Fruit fly (Drosophila melanogaster) whole organism, pupa: Measurements from ENCODE around the gene Lamtor5.

Experiments used
- CG10348 ChIP-seq: fragments of 200-800 bp; sonication (Bioruptor generic); IDR thresholded peaks from 2 replicates; pipeline ENCODE4 v1.3.6; 2022; ENCODE audit warnings: missing biosample characterization, missing genetic modification characterization
- CG12605 ChIP-seq: fragments of 200-800 bp; sonication (Bioruptor generic); IDR thresholded peaks from 2 replicates; pipeline ENCODE4 v1.3.6; 2022; ENCODE audit warnings: missing biosample characterization, missing genetic modification characterization
- CG13204 ChIP-seq: fragments of 200-800 bp; sonication (Bioruptor generic); optimal IDR thresholded peaks from 2 replicates; lab custom pipeline; 2018; ENCODE audit warnings: missing biosample characterization, mild to moderate bottlenecking, missing genetic modification characterization, moderate library complexity
- CG14655 ChIP-seq: fragments of 200-800 bp; sonication (Bioruptor generic); optimal IDR thresholded peaks from 3 replicates; lab custom pipeline; 2017; ENCODE audit warnings: mild to moderate bottlenecking, missing biosample characterization, missing genetic modification reagents, missing genetic modification characterization
- CG15710 ChIP-seq: fragments of 200-800 bp; sonication (Bioruptor generic); optimal IDR thresholded peaks from 2 replicates; lab custom pipeline; 2018; ENCODE audit warnings: missing biosample characterization, mild to moderate bottlenecking, missing genetic modification characterization, moderate library complexity
- CG17806 ChIP-seq: fragments of 200-800 bp; sonication (Bioruptor generic); optimal IDR thresholded peaks from 2 replicates; lab custom pipeline; 2018; ENCODE audit warnings: missing biosample characterization, mild to moderate bottlenecking, missing genetic modification characterization, moderate library complexity
- CG32121 ChIP-seq: fragments of 200-800 bp; sonication (Bioruptor generic); IDR thresholded peaks from 2 replicates; pipeline ENCODE4 v1.3.6; 2022; ENCODE audit warnings: missing biosample characterization, missing genetic modification characterization
- CG34367 ChIP-seq: fragments of 200-800 bp; sonication (Bioruptor generic); optimal IDR thresholded peaks from 2 replicates; lab custom pipeline; 2018; ENCODE audit warnings: missing biosample characterization, mild to moderate bottlenecking, missing genetic modification characterization
- CG4496 ChIP-seq: fragments of 200-800 bp; sonication (Bioruptor generic); IDR thresholded peaks from 3 replicates; pipeline ENCODE4 v1.3.6; 2022; ENCODE audit warnings: missing biosample characterization, missing genetic modification characterization
- CG8159 ChIP-seq: fragments of 200-800 bp; sonication (Bioruptor generic); optimal IDR thresholded peaks from 3 replicates; lab custom pipeline; 2018; ENCODE audit warnings: missing biosample characterization, mild to moderate bottlenecking, missing genetic modification characterization, moderate library complexity
- CG8301 ChIP-seq: fragments of 200-800 bp; sonication (Bioruptor generic); optimal IDR thresholded peaks from 2 replicates; lab custom pipeline; 2018; ENCODE audit warnings: missing biosample characterization, mild to moderate bottlenecking, missing genetic modification characterization
- CG9948 ChIP-seq: fragments of 200-800 bp; sonication (Bioruptor generic); optimal IDR thresholded peaks from 2 replicates; lab custom pipeline; 2018; ENCODE audit warnings: missing biosample characterization, mild to moderate bottlenecking, missing genetic modification characterization, moderate library complexity
- D1 ChIP-seq: fragments of 200-800 bp; sonication (Bioruptor generic); optimal IDR thresholded peaks from 2 replicates; lab custom pipeline; 2018; ENCODE audit warnings: missing biosample characterization, mild to moderate bottlenecking, missing genetic modification characterization, moderate library complexity
- EcR ChIP-seq: fragments of 200-800 bp; sonication (Bioruptor generic); optimal IDR thresholded peaks from 3 replicates; lab custom pipeline; 2019; ENCODE audit warnings: missing biosample characterization, missing genetic modification characterization, mild to moderate bottlenecking, moderate library complexity, missing genetic modification reagents
- Ets98B ChIP-seq: fragments of 200-800 bp; sonication (Bioruptor generic); IDR thresholded peaks from 2 replicates; pipeline ENCODE4 v1.3.6; 2022; ENCODE audit warnings: missing biosample characterization, missing genetic modification characterization
- Pif1A ChIP-seq: fragments of 200-800 bp; sonication (Bioruptor generic); optimal IDR thresholded peaks from 3 replicates; lab custom pipeline; 2016; ENCODE audit warnings: missing biosample characterization, missing genetic modification characterization
- Pif1B ChIP-seq: fragments of 200-800 bp; sonication (Bioruptor generic); optimal IDR thresholded peaks from 3 replicates; lab custom pipeline; 2016; ENCODE audit warnings: missing biosample characterization, missing genetic modification characterization
- Snoo ChIP-seq: fragments of 200-800 bp; sonication (Bioruptor generic); optimal IDR thresholded peaks from 3 replicates; lab custom pipeline; 2017; ENCODE audit warnings: missing biosample characterization, mild to moderate bottlenecking, missing genetic modification characterization, inconsistent platforms
- fd96Ca ChIP-seq: fragments of 200-800 bp; sonication (Bioruptor generic); IDR thresholded peaks from 3 replicates; pipeline ENCODE4 v1.3.6; 2022; ENCODE audit warnings: missing biosample characterization, missing genetic modification characterization
- gl ChIP-seq: fragments of 200-800 bp; sonication (Bioruptor generic); optimal IDR thresholded peaks from 2 replicates; lab custom pipeline; 2018; ENCODE audit warnings: missing biosample characterization, mild to moderate bottlenecking, missing genetic modification characterization
- rn ChIP-seq: fragments of 200-800 bp; sonication (Bioruptor generic); IDR thresholded peaks from 2 replicates; pipeline ENCODE4 v1.3.6; 2022; ENCODE audit warnings: missing biosample characterization, missing genetic modification characterization

Lamtor5 gene

dm6 chrX:1823883-1824609 lies 34.7 kb downstream of the Lamtor5 start:
- TF ChIP-seq CG34367 (tag; lab: Kevin White, UChicago) (no peak), CG10348 (GFP tag; lab: Robert Waterston, UW) (no peak), CG17806 (tag; lab: Kevin White, UChicago) (no peak), CG9948 (no peak), CG15710 (tag; lab: Kevin White, UChicago) (no peak), Pif1B (GFP tag; lab: Kevin White, UChicago) (no peak), CG4496 (GFP tag; lab: Robert Waterston, UW) (no peak), Ets98B (GFP tag; lab: Robert Waterston, UW) (no peak), CG12605 (GFP tag; lab: Robert Waterston, UW) (no peak)

- TF ChIP-seq EcR (GFP tag; lab: Kevin White, UChicago) (no peak), Ets98B (GFP tag; lab: Robert Waterston, UW) (no peak), fd96Ca (GFP tag; lab: Robert Waterston, UW) (no peak), gl (tag; lab: Kevin White, UChicago) (no peak), CG4496 (GFP tag; lab: Robert Waterston, UW) (no peak), rn (GFP tag; lab: Robert Waterston, UW) (no peak), CG9948 (no peak), CG14655 (GFP tag; lab: Kevin White, UChicago) (no peak), Pif1B (GFP tag; lab: Kevin White, UChicago) (no peak), CG13204 (GFP tag; lab: Kevin White, UChicago) (no peak), CG15710 (tag; lab: Kevin White, UChicago) (no peak), Snoo (tag; lab: Kevin White, UChicago) (no peak), D1 (tag; lab: Kevin White, UChicago) (no peak), CG32121 (GFP tag; lab: Robert Waterston, UW) (no peak), CG12605 (GFP tag; lab: Robert Waterston, UW) (no peak), CG34367 (tag; lab: Kevin White, UChicago) (no peak), Pif1A (GFP tag; lab: Kevin White, UChicago) (no peak), CG8159 (tag; lab: Kevin White, UChicago) (no peak), CG10348 (GFP tag; lab: Robert Waterston, UW) (no peak), CG8301 (tag; lab: Kevin White, UChicago) (no peak)
Observed at dm6 chrX:1822281-1822680, 36.5 kb downstream of the Lamtor5 start, which contains the start of gene CG14811. TSS of gene CG14811 (minus strand) at chrX:1822381.

DNA sequence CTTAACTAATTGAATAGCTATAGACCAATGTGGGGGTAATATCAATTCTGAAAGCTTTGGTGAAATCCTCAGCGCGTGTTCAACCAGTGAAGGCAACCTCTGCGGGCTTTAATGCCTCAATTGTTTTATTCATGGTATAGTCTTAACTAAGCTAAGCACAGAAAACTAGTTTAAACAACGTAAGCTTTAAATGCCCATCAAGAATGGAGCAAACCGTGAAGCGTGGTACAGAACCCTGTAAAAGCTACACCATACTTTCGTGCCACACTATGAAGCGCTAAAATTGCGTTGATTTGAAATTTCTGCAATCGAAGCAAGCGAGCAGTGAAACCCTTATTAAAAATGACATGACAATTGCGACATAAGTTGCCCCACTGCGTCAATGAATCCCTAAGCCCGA lies 37.7 kb downstream of the Lamtor5 start:
- no peak for TF ChIP-seq fd96Ca (GFP tag; lab: Robert Waterston, UW)
- no peak for TF ChIP-seq rn (GFP tag; lab: Robert Waterston, UW)
- no peak for TF ChIP-seq CG17806 (tag; lab: Kevin White, UChicago)
- TF ChIP-seq CG15710 (tag; lab: Kevin White, UChicago) = no peak
- TF ChIP-seq Ets98B (GFP tag; lab: Robert Waterston, UW) = no peak
- TF ChIP-seq CG4496 (GFP tag; lab: Robert Waterston, UW) = no peak
- no peak for TF ChIP-seq CG8159 (tag; lab: Kevin White, UChicago)
- TF ChIP-seq D1 (tag; lab: Kevin White, UChicago) = no peak
- TF ChIP-seq Snoo (tag; lab: Kevin White, UChicago) = no peak
- TF ChIP-seq Pif1B (GFP tag; lab: Kevin White, UChicago) = no peak
- no peak for TF ChIP-seq CG14655 (GFP tag; lab: Kevin White, UChicago)
- no peak for TF ChIP-seq CG9948
- TF ChIP-seq Pif1A (GFP tag; lab: Kevin White, UChicago) = no peak
- TF ChIP-seq, all 21 proteins: peak for 0

dm6 chrX:1820241-1820640 lies 38.5 kb downstream of the Lamtor5 start, which contains the start of gene CG14810:
TSS of gene CG14810 (minus strand) at chrX:1820341.
- TF ChIP-seq Pif1A (GFP tag; lab: Kevin White, UChicago) (no peak), Snoo (tag; lab: Kevin White, UChicago) (no peak), CG14655 (GFP tag; lab: Kevin White, UChicago) (no peak), fd96Ca (GFP tag; lab: Robert Waterston, UW) (no peak), rn (GFP tag; lab: Robert Waterston, UW) (no peak), CG32121 (GFP tag; lab: Robert Waterston, UW) (no peak), gl (tag; lab: Kevin White, UChicago) (no peak), CG4496 (GFP tag; lab: Robert Waterston, UW) (no peak), CG34367 (tag; lab: Kevin White, UChicago) (no peak), CG13204 (GFP tag; lab: Kevin White, UChicago) (no peak), CG15710 (tag; lab: Kevin White, UChicago) (no peak), CG9948 (no peak), CG12605 (GFP tag; lab: Robert Waterston, UW) (no peak), EcR (GFP tag; lab: Kevin White, UChicago) (no peak), Pif1B (GFP tag; lab: Kevin White, UChicago) (no peak), CG10348 (GFP tag; lab: Robert Waterston, UW) (no peak), D1 (tag; lab: Kevin White, UChicago) (no peak), CG8159 (tag; lab: Kevin White, UChicago) (no peak)
- TF ChIP-seq, all 21 proteins: peak for 0

DNA sequence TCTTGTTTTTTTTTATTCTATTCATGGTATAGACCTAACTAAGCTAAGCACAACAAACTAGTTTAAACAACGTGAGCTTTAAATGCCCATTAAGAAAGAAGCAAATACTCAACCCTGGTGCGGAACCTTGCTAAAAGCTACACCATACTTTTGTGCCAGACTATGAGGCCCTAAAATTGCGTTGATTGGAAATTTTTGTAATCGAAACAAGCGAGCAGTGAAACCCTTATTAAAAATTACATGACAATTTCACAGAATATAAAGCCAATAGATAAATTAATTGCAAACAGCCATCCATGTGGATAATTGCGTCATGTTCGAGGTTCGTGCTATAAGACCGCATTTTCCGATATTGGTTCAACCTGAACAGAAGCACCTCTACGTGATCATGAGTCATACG lies 39.7 kb downstream of the Lamtor5 start:
- TF ChIP-seq D1 (tag; lab: Kevin White, UChicago) = no peak
- no peak for TF ChIP-seq Ets98B (GFP tag; lab: Robert Waterston, UW)
